Fruit fly (Drosophila melanogaster) S2 (cell line): ENCODE measurements around the gene CG5515.

Experiments used
- CG8478 ChIP-seq: fragments of >200 bp; optimal IDR thresholded peaks from 2 replicates; lab custom pipeline; 2018
- CTCF ChIP-seq, 2 experiments: fragments of >200 bp; optimal IDR thresholded peaks; 2 replicates each; lab custom pipeline; 2018

dm6 chr3R:24226744-24227143, 38.0 kb upstream of the CG5515 start, which contains the start of the genes Spps and CG13609:
- TF ChIP-seq CG8478 (lab: Kevin White, UChicago) (no peak), CTCF (optimal IDR thresholded peaks at IDR 0.05; lab: Kevin White, UChicago) (peak in 1 of 2 experiments; percentile 4)
